Fruit fly (Drosophila melanogaster): Measurements from ENCODE around the gene Saysd1.
A peak's percentile ranks its signal among the peaks of the same experiment; 100 is the strongest.

The Saysd1 gene

dm6 chr3R:25168259-25168972 is 46.6 kb downstream of the Saysd1 start (continued):
- TF ChIP-seq sob (GFP tag; IDR thresholded peaks at IDR 0.05) (peak; percentile 25; the same call in 1 of the 2 replicates), Ets65A (GFP tag) (peak; percentile 13), unc-4 (GFP tag; IDR thresholded peaks at IDR 0.05; ENCODE audit: partially characterized antibody) (no peak), tup (GFP tag; optimal IDR thresholded peaks at IDR 0.05) (no peak), Rx (GFP tag; IDR thresholded peaks at IDR 0.05) (no peak), CG11695 (GFP tag; IDR thresholded peaks at IDR 0.05) (0 out of 3 replicates have a peak, but pooled peaks have one; percentile 39), Max (GFP tag; optimal IDR thresholded peaks at IDR 0.05) (no peak), CG5953 (GFP tag; IDR thresholded peaks at IDR 0.05) (no peak), her (GFP tag; optimal IDR thresholded peaks at IDR 0.05) (no peak), CG13123 (GFP tag; optimal IDR thresholded peaks at IDR 0.05) (no peak), aop (GFP tag; IDR thresholded peaks at IDR 0.05) (no peak), h (optimal IDR thresholded peaks at IDR 0.05) (no peak), Mrtf (GFP tag; IDR thresholded peaks at IDR 0.05) (no peak), so (GFP tag; IDR thresholded peaks at IDR 0.05) (no peak), repo (GFP tag; optimal IDR thresholded peaks at IDR 0.05) (no peak), Atf6 (GFP tag; IDR thresholded peaks at IDR 0.05) (0 out of 2 replicates have a peak, but pooled peaks have one; percentile 28), H2.0 (GFP tag; IDR thresholded peaks at IDR 0.05) (no peak), CG13894 (tag; optimal IDR thresholded peaks at IDR 0.05) (no peak), dan (GFP tag; IDR thresholded peaks at IDR 0.05) (no peak; the same call in 1 of the 2 replicates), onecut (GFP tag; IDR thresholded peaks at IDR 0.05) (0 out of 2 replicates have a peak, but pooled peaks have one; percentile 20), phol (tag; optimal IDR thresholded peaks at IDR 0.05) (peak; percentile 54), CG4617 (GFP tag; optimal IDR thresholded peaks at IDR 0.05; ENCODE audit: borderline replicate concordance) (no peak), slbo (GFP tag; IDR thresholded peaks at IDR 0.05) (peak; percentile 51), CG1024 (GFP tag; IDR thresholded peaks at IDR 0.05) (no peak), abd-A (tag; optimal IDR thresholded peaks at IDR 0.05) (peak; percentile 55), CG9727 (GFP tag; optimal IDR thresholded peaks at IDR 0.05) (peak; percentile 51), NK7.1 (GFP tag; optimal IDR thresholded peaks at IDR 0.05) (no peak), pros (GFP tag; optimal IDR thresholded peaks at IDR 0.05) (peak; percentile 71), CG17359 (tag; optimal IDR thresholded peaks at IDR 0.05) (peak; percentile 46), CG9932 (GFP tag; IDR thresholded peaks at IDR 0.05) (0 out of 2 replicates have a peak, but pooled peaks have one; percentile 13), Dll (GFP tag; IDR thresholded peaks at IDR 0.05; ENCODE audit: partially characterized antibody) (no peak), Ptx1 (GFP tag; IDR thresholded peaks at IDR 0.05) (peak; percentile 65), nom (GFP tag; optimal IDR thresholded peaks at IDR 0.05) (no peak), Sox102F (GFP tag; optimal IDR thresholded peaks at IDR 0.05) (peak; percentile 41), BEAF-32 (GFP tag; optimal IDR thresholded peaks at IDR 0.05) (no peak), CG17186 (GFP tag; optimal IDR thresholded peaks at IDR 0.05) (no peak), disco-r (GFP tag; optimal IDR thresholded peaks at IDR 0.05) (no peak), Six4 (GFP tag; optimal IDR thresholded peaks at IDR 0.05) (no peak), CG18011 (GFP tag; optimal IDR thresholded peaks at IDR 0.05) (no peak), chm (GFP tag; IDR thresholded peaks at IDR 0.05) (no peak), Sox100B (GFP tag; optimal IDR thresholded peaks at IDR 0.05) (peak; percentile 48), CG9437 (GFP tag; optimal IDR thresholded peaks at IDR 0.05) (peak; percentile 4), CG2712 (tag; optimal IDR thresholded peaks at IDR 0.05) (peak; percentile 60), tna (GFP tag; IDR thresholded peaks at IDR 0.05; ENCODE audit: partially characterized antibody) (no peak), NfI (GFP tag; optimal IDR thresholded peaks at IDR 0.05) (peak; percentile 24)

Data from whole organism, embryonic.